Worm (Caenorhabditis elegans) whole organism, L4 larva: Measurements from ENCODE around the gene T11F9.10.
A peak's percentile ranks its signal among the peaks of the same experiment; 100 is the strongest.

ENCODE experiments used
- Y105C5A.15 ChIP-seq: fragments of 200-800 bp; sonication (Bioruptor generic); IDR thresholded peaks from 2 replicates; pipeline ENCODE4 v1.3.6; 2022; ENCODE audit warnings: missing genetic modification characterization, missing compliant biosample characterization
- ces-1 ChIP-seq: fragments of 150-350 bp; sonication (generic microtip); optimal IDR thresholded peaks from 4 replicates; lab custom pipeline; 2014; ENCODE audit warnings: missing biosample characterization, missing genetic modification reagents, missing genetic modification characterization
- egl-27 ChIP-seq: sonication (generic microtip); optimal IDR thresholded peaks from 3 replicates; lab custom pipeline; 2017; ENCODE audit warnings: missing biosample characterization, missing genetic modification reagents, missing genetic modification characterization
- lin-13 ChIP-seq: fragments of 150-350 bp; optimal IDR thresholded peaks from 2 replicates; lab custom pipeline; 2014; ENCODE audit warnings: missing biosample characterization, missing genetic modification reagents, missing genetic modification characterization
- lsy-2 ChIP-seq, 2 experiments: fragments of 150-350 bp in 1 of 2; sonication (generic microtip) in 1 of 2; optimal IDR thresholded peaks; 2 replicates each; lab custom pipeline; 2014 to 2017; ENCODE audit warnings: missing biosample characterization in 2 of 2, missing genetic modification characterization in 2 of 2
- nhr-25 ChIP-seq: sonication (generic microtip); optimal IDR thresholded peaks from 2 replicates; lab custom pipeline; 2017; ENCODE audit warnings: missing genetic modification characterization, mild to moderate bottlenecking, missing compliant biosample characterization, antibody characterized with exemption, moderate library complexity, borderline replicate concordance; ENCODE audit not compliant: insufficient read depth
- nhr-28 ChIP-seq: fragments of 150-350 bp; optimal IDR thresholded peaks from 2 replicates; lab custom pipeline; 2014; ENCODE audit warnings: missing biosample characterization, missing genetic modification characterization
- nhr-76 ChIP-seq: fragments of 150-350 bp; optimal IDR thresholded peaks from 2 replicates; lab custom pipeline; 2014; ENCODE audit warnings: missing biosample characterization, missing genetic modification characterization
- pqm-1 ChIP-seq: sonication (generic microtip); optimal IDR thresholded peaks from 2 replicates; lab custom pipeline; 2017; ENCODE audit warnings: missing biosample characterization, missing genetic modification characterization

- TF ChIP-seq lsy-2 (tag; optimal IDR thresholded peaks at IDR 0.05; lab: Kevin White, UChicago) (peak in 1 of 2 experiments; percentile 64), Y105C5A.15 (no peak), nhr-25 (tag; lab: Kevin White, UChicago) (no peak), nhr-76 (tag; lab: Kevin White, UChicago) (no peak), egl-27 (tag; lab: Kevin White, UChicago) (no peak), lin-13 (GFP tag; lab: Kevin White, UChicago) (no peak), ces-1 (GFP tag; lab: Kevin White, UChicago) (no peak), nhr-28 (tag; lab: Kevin White, UChicago) (peak; percentile 94), pqm-1 (tag; lab: Kevin White, UChicago) (peak; percentile 78)
Measured at ce11 chrV:11534495-11535189, 47.9 kb downstream of the T11F9.10 start.
